Worm (Caenorhabditis elegans) whole organism, L2 larva: Measurements from ENCODE around the gene Y55F3BR.11.
A peak's percentile ranks its signal among the peaks of the same experiment; 100 is the strongest.

Experiments
- C34F6.9 ChIP-seq: fragments of 150-350 bp; optimal IDR thresholded peaks from 2 replicates; lab custom pipeline; 2014; ENCODE audit warnings: missing biosample characterization, missing genetic modification characterization
- F13H6.1 ChIP-seq: sonication (generic microtip); optimal IDR thresholded peaks from 2 replicates; lab custom pipeline; 2016; ENCODE audit warnings: missing genetic modification characterization, missing compliant biosample characterization
- R02D3.7 ChIP-seq: fragments of 150-350 bp; optimal IDR thresholded peaks from 2 replicates; lab custom pipeline; 2014; ENCODE audit warnings: missing biosample characterization, missing genetic modification characterization
- Y55F3AM.14 ChIP-seq: fragments of 200-800 bp; sonication (Bioruptor generic); optimal IDR thresholded peaks from 2 replicates; lab custom pipeline; 2018; ENCODE audit warnings: mild to moderate bottlenecking, missing genetic modification characterization, missing compliant biosample characterization
- alr-1 ChIP-seq: fragments of 150-350 bp; optimal IDR thresholded peaks from 2 replicates; lab custom pipeline; 2014; ENCODE audit warnings: missing biosample characterization, missing genetic modification characterization
- aly-2 ChIP-seq: fragments of 150-350 bp; optimal IDR thresholded peaks from 2 replicates; lab custom pipeline; 2014; ENCODE audit warnings: missing biosample characterization, missing genetic modification characterization
- blmp-1 ChIP-seq: sonication (generic microtip); optimal IDR thresholded peaks from 2 replicates; lab custom pipeline; 2017; ENCODE audit warnings: missing genetic modification characterization, mild to moderate bottlenecking, missing compliant biosample characterization, antibody characterized with exemption, moderate library complexity; ENCODE audit not compliant: insufficient read depth
- ceh-16 ChIP-seq: fragments of 150-350 bp; optimal IDR thresholded peaks from 2 replicates; lab custom pipeline; 2014; ENCODE audit warnings: missing biosample characterization, missing genetic modification characterization
- crh-2 ChIP-seq: sonication (generic microtip); optimal IDR thresholded peaks from 2 replicates; lab custom pipeline; 2017; ENCODE audit warnings: missing biosample characterization, missing genetic modification characterization
- dmd-4 ChIP-seq: sonication (generic microtip); optimal IDR thresholded peaks from 2 replicates; lab custom pipeline; 2017; ENCODE audit warnings: missing biosample characterization, missing genetic modification characterization
- egl-27 ChIP-seq: sonication (generic microtip); optimal IDR thresholded peaks from 3 replicates; lab custom pipeline; 2017; ENCODE audit warnings: missing biosample characterization, missing genetic modification reagents, missing genetic modification characterization
- elt-1 ChIP-seq: fragments of 150-350 bp; optimal IDR thresholded peaks from 2 replicates; lab custom pipeline; 2014; ENCODE audit warnings: missing biosample characterization, missing genetic modification characterization
- elt-3 ChIP-seq: sonication (generic microtip); optimal IDR thresholded peaks from 2 replicates; lab custom pipeline; 2017; ENCODE audit warnings: missing biosample characterization, missing genetic modification characterization
- fos-1 ChIP-seq: fragments of 150-350 bp; optimal IDR thresholded peaks from 2 replicates; lab custom pipeline; 2014; ENCODE audit warnings: missing biosample characterization, missing genetic modification characterization
- gmeb-1 ChIP-seq: fragments of 150-350 bp; optimal IDR thresholded peaks from 2 replicates; lab custom pipeline; 2014; ENCODE audit warnings: missing biosample characterization, missing genetic modification characterization
- lin-11 ChIP-seq: fragments of 150-350 bp; sonication (generic microtip); optimal IDR thresholded peaks from 2 replicates; lab custom pipeline; 2014; ENCODE audit warnings: missing biosample characterization, missing genetic modification characterization, inconsistent platforms, mixed read lengths
- lin-13 ChIP-seq: fragments of 150-350 bp; optimal IDR thresholded peaks from 2 replicates; lab custom pipeline; 2014; ENCODE audit warnings: missing biosample characterization, missing genetic modification reagents, missing genetic modification characterization
- lsy-2 ChIP-seq, 2 experiments: fragments of 150-350 bp in 1 of 2; sonication (generic microtip) in 1 of 2; optimal IDR thresholded peaks; 2 replicates each; lab custom pipeline; 2014 to 2017; ENCODE audit warnings: missing biosample characterization in 2 of 2, missing genetic modification characterization in 2 of 2
- mab-5 ChIP-seq: fragments of 150-350 bp; optimal IDR thresholded peaks from 2 replicates; lab custom pipeline; 2014; ENCODE audit warnings: missing biosample characterization, missing genetic modification characterization
- mbf-1 ChIP-seq: sonication (generic microtip); optimal IDR thresholded peaks from 2 replicates; lab custom pipeline; 2017; ENCODE audit warnings: missing biosample characterization, missing genetic modification characterization
- mdl-1 ChIP-seq, 2 experiments: fragments of 150-350 bp in 1 of 2; sonication (generic microtip) in 1 of 2; optimal IDR thresholded peaks; 2 replicates each; lab custom pipeline; 2017; ENCODE audit warnings: missing biosample characterization in 2 of 2, missing genetic modification characterization in 2 of 2
- nhr-11 ChIP-seq: fragments of 150-350 bp; optimal IDR thresholded peaks from 2 replicates; lab custom pipeline; 2014; ENCODE audit warnings: missing biosample characterization, missing genetic modification characterization
- nhr-129 ChIP-seq: fragments of 150-350 bp; optimal IDR thresholded peaks from 2 replicates; lab custom pipeline; 2014; ENCODE audit warnings: missing biosample characterization, missing genetic modification characterization
- nhr-21 ChIP-seq: fragments of 150-350 bp; optimal IDR thresholded peaks from 2 replicates; lab custom pipeline; 2014; ENCODE audit warnings: missing biosample characterization, missing genetic modification characterization
- nhr-6 ChIP-seq: fragments of 150-350 bp; optimal IDR thresholded peaks from 2 replicates; lab custom pipeline; 2014; ENCODE audit warnings: missing biosample characterization, missing genetic modification characterization
- nhr-77 ChIP-seq: fragments of 150-350 bp; optimal IDR thresholded peaks from 2 replicates; lab custom pipeline; 2014; ENCODE audit warnings: missing biosample characterization, missing genetic modification characterization
- peb-1 ChIP-seq: fragments of 150-350 bp; optimal IDR thresholded peaks from 2 replicates; lab custom pipeline; 2014; ENCODE audit warnings: missing biosample characterization, missing genetic modification characterization
- skn-1 ChIP-seq: sonication (generic microtip); optimal IDR thresholded peaks from 2 replicates; lab custom pipeline; 2017; ENCODE audit warnings: missing biosample characterization, missing genetic modification characterization
- sma-3 ChIP-seq: sonication (generic microtip); optimal IDR thresholded peaks from 2 replicates; lab custom pipeline; 2016; ENCODE audit warnings: missing genetic modification reagents, missing genetic modification characterization, missing compliant biosample characterization
- sma-9 ChIP-seq, 2 experiments: fragments of 150-350 bp in 1 of 2; sonication (generic microtip) in 1 of 2; optimal IDR thresholded peaks; 2 replicates each; lab custom pipeline; 2014 to 2016; ENCODE audit warnings: missing genetic modification characterization in 2 of 2, mild to moderate bottlenecking in 1 of 2, missing biosample characterization in 1 of 2, missing compliant biosample characterization in 1 of 2, missing genetic modification reagents in 1 of 2, moderate library complexity in 1 of 2
- unc-55 ChIP-seq: fragments of 150-350 bp; sonication (generic microtip); optimal IDR thresholded peaks from 3 replicates; lab custom pipeline; 2014; ENCODE audit warnings: missing biosample characterization, missing genetic modification reagents, missing genetic modification characterization
- zag-1 ChIP-seq: fragments of 150-350 bp; optimal IDR thresholded peaks from 2 replicates; lab custom pipeline; 2014; ENCODE audit warnings: missing biosample characterization, missing genetic modification characterization
- ztf-4 ChIP-seq: fragments of 150-350 bp; optimal IDR thresholded peaks from 2 replicates; lab custom pipeline; 2014; ENCODE audit warnings: missing biosample characterization, missing genetic modification characterization

The Y55F3BR.11 gene

DNA sequence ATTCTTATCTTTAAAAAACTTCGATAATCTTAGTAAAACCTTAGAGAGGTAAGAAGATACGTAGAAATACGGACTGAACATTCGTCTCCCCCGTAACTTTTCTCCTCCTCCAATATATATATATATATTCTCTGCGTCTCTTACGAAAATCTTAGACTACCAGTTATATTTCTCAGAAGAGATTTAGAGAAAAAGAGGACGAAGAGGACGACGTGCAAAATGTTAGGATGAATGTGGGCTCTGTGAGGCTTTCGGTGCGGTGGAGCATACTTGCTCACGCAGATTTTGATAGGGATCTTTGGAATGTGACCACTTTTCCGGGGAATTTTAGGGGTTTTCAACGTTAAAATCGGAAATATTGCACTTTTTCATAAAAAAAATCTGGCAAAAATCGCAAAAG lies 26.6 kb upstream of the Y55F3BR.11 start (continued):
- TF ChIP-seq egl-27 (tag; lab: Kevin White, UChicago) (peak; percentile 26), mab-5 (peak; percentile 63), gmeb-1 (tag; lab: Kevin White, UChicago) (peak; percentile 6), dmd-4 (tag; lab: Kevin White, UChicago) (no peak), Y55F3AM.14 (GFP tag; lab: Kevin White, UChicago) (no peak), lin-11 (tag; lab: Kevin White, UChicago) (peak; percentile 26), nhr-21 (no peak), aly-2 (tag; lab: Kevin White, UChicago) (no peak), lin-13 (GFP tag; lab: Kevin White, UChicago) (peak; percentile 88), unc-55 (GFP tag; lab: Kevin White, UChicago) (peak; percentile 97), peb-1 (tag; lab: Kevin White, UChicago) (no peak), mbf-1 (tag; lab: Kevin White, UChicago) (no peak), nhr-77 (no peak)

DNA sequence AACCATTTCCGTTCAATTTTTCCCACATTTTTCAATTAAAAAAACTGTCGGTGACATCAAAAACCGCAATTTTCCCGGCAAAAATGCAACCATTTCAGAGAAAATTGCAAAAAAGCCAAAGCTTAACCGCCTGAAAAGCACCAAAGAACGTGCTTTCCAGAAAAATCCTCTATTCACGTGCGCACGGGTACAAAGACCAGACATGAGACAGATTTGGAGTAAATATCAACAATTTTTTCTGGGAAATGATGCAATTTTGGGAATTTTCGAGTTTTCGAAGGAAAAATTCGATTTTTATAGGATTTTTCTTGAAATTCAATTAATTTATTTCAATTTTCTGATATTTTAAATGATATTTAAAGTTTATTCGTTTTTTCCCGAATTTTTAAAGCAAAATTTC lies 25.9 kb upstream of the Y55F3BR.11 start:
- TF ChIP-seq C34F6.9 (tag; lab: Kevin White, UChicago) (peak; percentile 41), nhr-129 (tag; lab: Kevin White, UChicago) (peak; percentile 86), alr-1 (tag; lab: Kevin White, UChicago) (no peak)
- TF ChIP-seq, all 48 proteins: peak for 2

DNA sequence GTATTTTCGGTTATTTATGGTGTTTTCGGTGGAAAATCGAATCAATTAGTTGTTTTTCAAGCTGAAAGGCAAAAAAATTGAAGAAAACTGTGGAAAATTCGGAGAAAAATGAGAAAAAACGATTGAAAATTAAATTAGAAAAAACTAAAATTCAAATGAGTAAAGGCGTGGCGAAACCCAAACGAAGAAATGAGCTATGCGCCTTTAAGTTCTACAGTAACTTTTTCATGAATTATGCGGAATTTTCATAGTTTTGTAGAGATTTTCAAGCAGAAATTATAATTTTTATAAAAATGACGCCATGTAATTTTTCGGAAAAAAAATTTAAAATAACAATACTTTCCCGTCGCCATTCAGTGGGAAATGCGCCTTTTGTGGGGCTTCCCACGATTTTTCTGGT lies 25.3 kb upstream of the Y55F3BR.11 start:
- TF ChIP-seq ceh-16 (tag; lab: Kevin White, UChicago) = no peak
- TF ChIP-seq F13H6.1 (tag; lab: Kevin White, UChicago) = no peak
- no peak for TF ChIP-seq zag-1 (tag; lab: Kevin White, UChicago)
- TF ChIP-seq elt-3 = no peak
- no peak for TF ChIP-seq lsy-2 (tag; optimal IDR thresholded peaks at IDR 0.05; lab: Kevin White, UChicago)

DNA sequence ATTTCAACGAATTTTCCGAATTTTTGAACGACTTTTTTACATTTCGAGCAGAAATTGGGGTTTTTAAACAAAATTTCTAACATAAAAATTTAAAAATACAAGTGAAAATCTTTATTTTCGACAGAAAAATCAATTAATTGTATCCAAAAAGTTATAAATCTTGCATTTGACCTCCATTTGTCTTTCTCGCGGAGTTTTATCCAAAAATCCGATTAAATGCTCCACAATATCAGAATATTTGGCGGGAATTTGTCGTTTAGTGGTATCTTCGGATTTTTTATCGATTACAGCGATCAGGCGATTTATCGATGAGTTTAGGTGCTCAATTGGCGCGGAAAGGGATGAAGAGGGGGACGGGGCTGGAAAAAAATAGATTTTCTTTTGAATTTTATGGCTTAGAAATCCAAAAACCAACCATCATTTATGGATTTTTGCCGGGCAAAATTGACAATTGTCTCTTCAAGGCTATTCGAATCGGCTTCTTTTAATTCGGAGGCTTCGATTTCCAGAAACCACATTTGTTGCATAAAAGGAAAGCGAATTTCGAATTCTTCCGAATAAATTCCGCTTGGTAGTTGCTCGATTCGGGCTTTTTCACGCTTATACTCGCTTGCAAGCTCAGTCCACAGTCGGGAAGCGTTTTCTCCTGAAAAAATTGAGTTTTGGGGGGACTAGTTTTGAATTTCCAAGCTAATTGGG lies 24.6 kb upstream of the Y55F3BR.11 start:
- TF ChIP-seq R02D3.7 (tag; lab: Kevin White, UChicago) (no peak), ztf-4 (tag; lab: Kevin White, UChicago) (no peak), alr-1 (tag; lab: Kevin White, UChicago) (no peak), elt-1 (tag; lab: Kevin White, UChicago) (no peak), blmp-1 (no peak), zag-1 (tag; lab: Kevin White, UChicago) (no peak), peb-1 (tag; lab: Kevin White, UChicago) (no peak), sma-3 (GFP tag; lab: Kevin White, UChicago) (no peak), nhr-6 (tag; lab: Kevin White, UChicago) (no peak), mdl-1 (tag; optimal IDR thresholded peaks at IDR 0.05; lab: Kevin White, UChicago) (no peak), mab-5 (no peak), elt-3 (no peak), crh-2 (tag; lab: Kevin White, UChicago) (no peak), Y55F3AM.14 (GFP tag; lab: Kevin White, UChicago) (no peak)

DNA sequence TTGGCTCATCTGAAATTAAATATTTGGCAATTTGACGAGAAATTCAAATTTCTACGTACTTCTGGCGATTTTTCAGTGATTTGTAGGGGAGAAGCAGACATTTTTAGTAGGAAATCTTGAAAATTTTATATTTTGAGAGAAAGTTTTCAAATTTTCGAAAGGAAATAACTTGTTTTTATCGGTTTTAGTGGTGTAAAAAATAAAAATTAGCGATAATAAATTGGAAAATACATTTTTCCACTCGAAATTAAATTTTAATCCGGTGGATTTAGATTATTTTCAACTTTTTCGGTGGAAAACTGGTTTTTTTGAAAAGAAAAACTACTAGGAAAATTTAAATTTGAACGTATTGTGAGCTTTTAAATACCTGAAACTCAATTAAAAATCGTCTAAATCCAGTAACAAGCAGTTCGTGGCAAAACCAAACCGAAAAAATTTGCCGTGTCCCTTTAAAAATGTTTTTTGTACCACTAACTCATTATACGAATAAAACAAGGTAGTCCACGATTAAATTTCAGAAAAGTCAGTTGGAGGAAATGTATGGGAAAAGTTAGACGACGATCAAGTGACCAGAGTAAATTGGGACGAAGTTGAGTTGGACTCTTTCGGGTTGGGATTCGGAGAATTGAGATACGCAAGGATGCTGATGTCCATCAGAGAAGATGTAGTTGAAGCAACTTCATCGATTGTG lies 23.1 kb upstream of the Y55F3BR.11 start, which contains the start of the genes madf-1 and Y55F3BR.10:
madf-1 (minus strand) TSS at position 101 of the 691 bp plus-strand sequence.
Y55F3BR.10 (plus strand) TSS at position 641 of the 691 bp plus-strand sequence.
- no peak for TF ChIP-seq F13H6.1 (tag; lab: Kevin White, UChicago)
- TF ChIP-seq skn-1 (tag; lab: Kevin White, UChicago) = no peak
- no peak for TF ChIP-seq mdl-1 (tag; optimal IDR thresholded peaks at IDR 0.05; lab: Kevin White, UChicago)
- no peak for TF ChIP-seq fos-1 (tag; lab: Kevin White, UChicago)
- no peak for TF ChIP-seq nhr-11
- TF ChIP-seq mab-5 = no peak
- TF ChIP-seq sma-9 (GFP tag; optimal IDR thresholded peaks at IDR 0.05; lab: Kevin White, UChicago) = no peak
- no peak for TF ChIP-seq sma-9 (tag; optimal IDR thresholded peaks at IDR 0.05; lab: Kevin White, UChicago)
- TF ChIP-seq, all 48 proteins: peak for 0
